Worm (Caenorhabditis elegans) whole organism, early embryonic: ENCODE results near the gene C17H12.2.

Experiments
- B0310.2 ChIP-seq: sonication (generic microtip); optimal IDR thresholded peaks from 2 replicates; lab custom pipeline; 2016; ENCODE audit warnings: mild to moderate bottlenecking, missing genetic modification characterization, missing compliant biosample characterization
- F13C5.2 ChIP-seq: sonication (generic microtip); optimal IDR thresholded peaks from 2 replicates; lab custom pipeline; 2017; ENCODE audit warnings: mild to moderate bottlenecking, missing genetic modification characterization, inconsistent platforms, missing compliant biosample characterization
- aly-1 ChIP-seq: sonication (generic microtip); optimal IDR thresholded peaks from 2 replicates; lab custom pipeline; 2016; ENCODE audit warnings: missing genetic modification characterization, missing compliant biosample characterization
- ama-1 ChIP-seq: fragments of 150-350 bp; optimal IDR thresholded peaks from 2 replicates; lab custom pipeline; 2014
- ceh-13 ChIP-seq: fragments of 200-800 bp; sonication (Bioruptor generic); optimal IDR thresholded peaks from 2 replicates; lab custom pipeline; 2018; ENCODE audit warnings: mild to moderate bottlenecking, missing genetic modification characterization, missing compliant biosample characterization
- ceh-36 ChIP-seq: sonication (generic microtip); optimal IDR thresholded peaks from 2 replicates; lab custom pipeline; 2016; ENCODE audit warnings: missing genetic modification characterization, inconsistent platforms, missing compliant biosample characterization
- ets-7 ChIP-seq: sonication (generic microtip); optimal IDR thresholded peaks from 2 replicates; lab custom pipeline; 2016; ENCODE audit warnings: missing genotype, missing genetic modification characterization, missing compliant biosample characterization
- flt-1 ChIP-seq: fragments of 200-800 bp; sonication (Bioruptor generic); IDR thresholded peaks from 2 replicates; pipeline ENCODE4 v1.3.6; 2022; ENCODE audit warnings: missing genetic modification characterization, missing compliant biosample characterization
- hmbx-1 ChIP-seq: sonication (generic microtip); optimal IDR thresholded peaks from 2 replicates; lab custom pipeline; 2016; ENCODE audit warnings: mild to moderate bottlenecking, missing genetic modification characterization, missing compliant biosample characterization
- hmg-4 ChIP-seq: fragments of 200-800 bp; sonication (Bioruptor generic); optimal IDR thresholded peaks from 2 replicates; lab custom pipeline; 2018; ENCODE audit warnings: mild to moderate bottlenecking, missing genetic modification characterization, missing compliant biosample characterization
- hnd-1 ChIP-seq: sonication (generic microtip); optimal IDR thresholded peaks from 2 replicates; lab custom pipeline; 2016; ENCODE audit warnings: missing genetic modification characterization, missing compliant biosample characterization
- scrt-1 ChIP-seq: fragments of 200-800 bp; sonication (Bioruptor generic); IDR thresholded peaks from 2 replicates; pipeline ENCODE4 v1.3.6; 2022; ENCODE audit warnings: missing genetic modification characterization, missing compliant biosample characterization
- sea-1 ChIP-seq: fragments of 200-800 bp; sonication (Bioruptor generic); conservative IDR thresholded peaks from 2 replicates; pipeline ENCODE4 v1.3.6; 2022; ENCODE audit warnings: missing genetic modification characterization, missing compliant biosample characterization
- tbx-11 ChIP-seq: fragments of 200-800 bp; sonication (Bioruptor generic); IDR thresholded peaks from 2 replicates; pipeline ENCODE4 v1.3.6; 2022; ENCODE audit warnings: missing genetic modification characterization, missing compliant biosample characterization
- tbx-37 ChIP-seq: fragments of 200-800 bp; sonication (Bioruptor generic); conservative IDR thresholded peaks from 2 replicates; pipeline ENCODE4 v1.3.6; 2022; ENCODE audit warnings: missing genetic modification reagents, missing genetic modification characterization, missing compliant biosample characterization
- tra-4 ChIP-seq: sonication (generic microtip); optimal IDR thresholded peaks from 2 replicates; lab custom pipeline; 2017; ENCODE audit warnings: missing genetic modification characterization, missing compliant biosample characterization

Gene C17H12.2

ce11 chrIV:6806475-6807063 is 16.3 kb upstream of the C17H12.2 start, which contains the start of gene C17H12.10:
Gene C17H12.10, plus strand, starts transcription at chrIV:6806799.
- TF ChIP-seq B0310.2 (tag; lab: Kevin White, UChicago): no peak
- no peak for TF ChIP-seq hmg-4 (GFP tag; lab: Kevin White, UChicago)
- TF ChIP-seq F13C5.2 (tag; lab: Kevin White, UChicago): no peak
- TF ChIP-seq ama-1 (lab: Kevin White, UChicago): no peak
- no peak for TF ChIP-seq ets-7 (tag; lab: Kevin White, UChicago)
- TF ChIP-seq tbx-37 (GFP tag; lab: Robert Waterston, UW): no peak

DNA sequence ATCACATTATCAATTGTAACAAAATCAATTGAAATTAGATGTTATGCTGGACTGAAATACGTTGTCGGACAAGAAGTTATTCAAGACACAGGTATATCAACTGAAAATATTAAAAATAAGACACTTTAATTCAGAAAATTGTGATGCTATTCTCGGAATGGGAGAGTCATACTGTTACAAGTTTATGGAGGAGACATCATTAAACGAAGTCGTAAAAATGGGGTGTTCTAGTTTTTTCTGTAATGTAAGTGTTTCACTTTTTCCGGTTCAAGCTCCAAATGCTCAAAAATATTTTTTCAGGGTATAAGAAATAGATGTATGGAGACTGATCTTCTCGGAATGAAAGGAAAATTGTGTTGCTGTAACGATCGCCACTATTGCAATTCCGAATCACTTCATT is 14.5 kb upstream of the C17H12.2 start, which contains the start of gene C17H12.37:
Gene C17H12.37 (plus strand): TSS at position 301 of the 400 bp plus-strand sequence.
- TF ChIP-seq ets-7 (tag; lab: Kevin White, UChicago) (no peak), ceh-36 (tag; lab: Kevin White, UChicago) (no peak)

- TF ChIP-seq tbx-37 (GFP tag; lab: Robert Waterston, UW) (no peak), hmg-4 (GFP tag; lab: Kevin White, UChicago) (no peak), hmbx-1 (tag; lab: Kevin White, UChicago) (no peak), tbx-11 (GFP tag; lab: Robert Waterston, UW) (no peak), ets-7 (tag; lab: Kevin White, UChicago) (no peak), B0310.2 (tag; lab: Kevin White, UChicago) (no peak), tra-4 (tag; lab: Kevin White, UChicago) (no peak), flt-1 (no peak), aly-1 (tag; lab: Kevin White, UChicago) (no peak), hnd-1 (no peak), sea-1 (GFP tag; lab: Robert Waterston, UW) (no peak), ceh-36 (tag; lab: Kevin White, UChicago) (no peak), ceh-13 (GFP tag; lab: Kevin White, UChicago) (no peak)
Observed at ce11 chrIV:6803805-6804344, 13.6 kb upstream of the C17H12.2 start.

- no peak for TF ChIP-seq scrt-1 (GFP tag; lab: Robert Waterston, UW)
Observed at ce11 chrIV:6803294-6803693, 13.0 kb upstream of the C17H12.2 start.

DNA sequence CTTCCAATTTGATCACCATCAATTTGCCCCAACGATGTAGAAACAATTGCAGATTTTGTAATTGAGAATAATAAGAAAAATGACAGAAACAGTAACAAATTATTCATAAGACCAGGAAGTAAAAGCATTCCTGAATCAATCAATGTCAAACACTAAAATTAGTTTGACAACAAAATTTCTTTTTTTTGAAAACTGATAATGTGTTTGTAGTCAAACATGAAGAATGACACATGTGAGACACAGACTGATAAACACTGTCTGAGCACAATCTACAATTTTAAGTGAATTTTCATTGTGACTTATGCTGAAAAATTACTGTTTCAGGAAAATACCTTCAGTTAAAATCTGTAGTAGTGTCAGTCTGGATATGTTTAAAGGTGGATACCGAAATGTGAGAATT is 11.8 kb upstream of the C17H12.2 start, which contains the start of the genes cest-4 and C17H12.11:
Gene cest-4 (minus strand): TSS at position 206 of the 400 bp plus-strand sequence.
Gene C17H12.11 (plus strand): TSS at position 256 of the 400 bp plus-strand sequence.
- TF ChIP-seq tra-4 (tag; lab: Kevin White, UChicago): no peak
- no peak for TF ChIP-seq ets-7 (tag; lab: Kevin White, UChicago)
- no peak for TF ChIP-seq ceh-13 (GFP tag; lab: Kevin White, UChicago)
- TF ChIP-seq tbx-37 (GFP tag; lab: Robert Waterston, UW): no peak
- TF ChIP-seq hnd-1: no peak
- no peak for TF ChIP-seq ceh-36 (tag; lab: Kevin White, UChicago)
- no peak for TF ChIP-seq F13C5.2 (tag; lab: Kevin White, UChicago)
- TF ChIP-seq tbx-11 (GFP tag; lab: Robert Waterston, UW): no peak
- TF ChIP-seq hmbx-1 (tag; lab: Kevin White, UChicago): no peak
- TF ChIP-seq ama-1 (lab: Kevin White, UChicago): no peak
- TF ChIP-seq sea-1 (GFP tag; lab: Robert Waterston, UW): no peak
- no peak for TF ChIP-seq aly-1 (tag; lab: Kevin White, UChicago)
- no peak for TF ChIP-seq flt-1
- no peak for TF ChIP-seq hmg-4 (GFP tag; lab: Kevin White, UChicago)

ce11 chrIV:6795529-6795928 is 5.2 kb upstream of the C17H12.2 start, which contains the start of the genes C17H12.3 and C17H12.12:
Gene C17H12.3, minus strand, starts transcription at chrIV:6795629.
Gene C17H12.12, plus strand, starts transcription at chrIV:6795924.
- TF ChIP-seq ets-7 (tag; lab: Kevin White, UChicago): no peak
- no peak for TF ChIP-seq flt-1
- TF ChIP-seq hnd-1: no peak
- no peak for TF ChIP-seq hmg-4 (GFP tag; lab: Kevin White, UChicago)
- TF ChIP-seq ceh-13 (GFP tag; lab: Kevin White, UChicago): no peak
- TF ChIP-seq ceh-36 (tag; lab: Kevin White, UChicago): no peak
- no peak for TF ChIP-seq scrt-1 (GFP tag; lab: Robert Waterston, UW)
- no peak for TF ChIP-seq tbx-37 (GFP tag; lab: Robert Waterston, UW)

- TF ChIP-seq hmbx-1 (tag; lab: Kevin White, UChicago) (no peak), hnd-1 (no peak), sea-1 (GFP tag; lab: Robert Waterston, UW) (no peak), B0310.2 (tag; lab: Kevin White, UChicago) (no peak), aly-1 (tag; lab: Kevin White, UChicago) (no peak), scrt-1 (GFP tag; lab: Robert Waterston, UW) (no peak), ceh-13 (GFP tag; lab: Kevin White, UChicago) (no peak), hmg-4 (GFP tag; lab: Kevin White, UChicago) (no peak), flt-1 (no peak)
Observed at ce11 chrIV:6793310-6793966, 3.1 kb upstream of the C17H12.2 start.
